Worm (Caenorhabditis elegans) whole organism, late embryonic: ENCODE data around the gene acdh-12.

Source experiments
- C08G9.2 ChIP-seq: sonication (generic microtip); optimal IDR thresholded peaks from 2 replicates; lab custom pipeline; 2016; ENCODE audit warnings: mild to moderate bottlenecking, missing genetic modification characterization, moderate library complexity, missing compliant biosample characterization
- C38D4.7 ChIP-seq: fragments of 200-800 bp; sonication (Bioruptor generic); optimal IDR thresholded peaks from 2 replicates; lab custom pipeline; 2018; ENCODE audit warnings: mild to moderate bottlenecking, missing genetic modification characterization, moderate library complexity, missing compliant biosample characterization
- F13H6.1 ChIP-seq: sonication (generic microtip); optimal IDR thresholded peaks from 2 replicates; lab custom pipeline; 2016; ENCODE audit warnings: missing genetic modification characterization, missing compliant biosample characterization
- K02D7.2 ChIP-seq: sonication (generic microtip); optimal IDR thresholded peaks from 2 replicates; lab custom pipeline; 2017; ENCODE audit warnings: mild to moderate bottlenecking, missing genetic modification characterization, missing compliant biosample characterization
- K09A11.1 ChIP-seq: sonication (generic microtip); optimal IDR thresholded peaks from 2 replicates; lab custom pipeline; 2017; ENCODE audit warnings: antibody characterized with exemption, mild to moderate bottlenecking, missing genetic modification characterization, missing compliant biosample characterization; ENCODE audit not compliant: insufficient read depth
- T23F11.4 ChIP-seq: fragments of 200-800 bp; sonication (Bioruptor generic); optimal IDR thresholded peaks from 2 replicates; lab custom pipeline; 2018; ENCODE audit warnings: mild to moderate bottlenecking, missing genetic modification characterization, missing compliant biosample characterization
- Y22D7AL.16 ChIP-seq: sonication (generic microtip); optimal IDR thresholded peaks from 2 replicates; lab custom pipeline; 2016; ENCODE audit warnings: missing genetic modification characterization, missing compliant biosample characterization
- ahr-1 ChIP-seq: sonication (generic microtip); optimal IDR thresholded peaks from 2 replicates; lab custom pipeline; 2016; ENCODE audit warnings: missing genetic modification characterization, missing compliant biosample characterization
- ceh-19 ChIP-seq: fragments of 200-800 bp; sonication (Bioruptor generic); optimal IDR thresholded peaks from 2 replicates; lab custom pipeline; 2018; ENCODE audit warnings: mild to moderate bottlenecking, missing genetic modification characterization, missing compliant biosample characterization
- ceh-2 ChIP-seq: sonication (generic microtip); optimal IDR thresholded peaks from 2 replicates; lab custom pipeline; 2016; ENCODE audit warnings: missing genotype, missing genetic modification characterization, missing compliant biosample characterization
- ceh-24 ChIP-seq: sonication (generic microtip); optimal IDR thresholded peaks from 2 replicates; lab custom pipeline; 2016; ENCODE audit warnings: mild to moderate bottlenecking, missing genetic modification characterization, missing compliant biosample characterization
- ceh-30 ChIP-seq: fragments of 150-350 bp; optimal IDR thresholded peaks from 2 replicates; lab custom pipeline; 2014; ENCODE audit warnings: missing biosample characterization, missing genetic modification characterization
- ceh-31 ChIP-seq: sonication (generic microtip); optimal IDR thresholded peaks from 2 replicates; lab custom pipeline; 2016; ENCODE audit warnings: missing genetic modification characterization, missing compliant biosample characterization
- ceh-34 ChIP-seq: sonication (generic microtip); optimal IDR thresholded peaks from 2 replicates; lab custom pipeline; 2016; ENCODE audit warnings: mild to moderate bottlenecking, missing genetic modification characterization, missing compliant biosample characterization
- ceh-48 ChIP-seq: sonication (generic microtip); optimal IDR thresholded peaks from 2 replicates; lab custom pipeline; 2016; ENCODE audit warnings: missing genetic modification characterization, inconsistent platforms, missing compliant biosample characterization
- dmd-4 ChIP-seq: sonication (generic microtip); optimal IDR thresholded peaks from 2 replicates; lab custom pipeline; 2016; ENCODE audit warnings: borderline replicate concordance, missing genetic modification characterization, missing compliant biosample characterization
- dve-1 ChIP-seq: sonication (generic microtip); optimal IDR thresholded peaks from 2 replicates; lab custom pipeline; 2017; ENCODE audit warnings: antibody characterized with exemption, mild to moderate bottlenecking, missing genetic modification characterization, missing compliant biosample characterization
- elt-2 ChIP-seq: sonication (generic microtip); optimal IDR thresholded peaks from 2 replicates; lab custom pipeline; 2016; ENCODE audit warnings: missing genetic modification reagents, missing genetic modification characterization, missing compliant biosample characterization
- elt-4 ChIP-seq: sonication (generic microtip); optimal IDR thresholded peaks from 2 replicates; lab custom pipeline; 2016; ENCODE audit warnings: missing genetic modification characterization, missing compliant biosample characterization
- eyg-1 ChIP-seq: sonication (generic microtip); optimal IDR thresholded peaks from 2 replicates; lab custom pipeline; 2016; ENCODE audit warnings: missing genotype, missing genetic modification characterization, missing compliant biosample characterization
- fkh-10 ChIP-seq: fragments of 150-350 bp; optimal IDR thresholded peaks from 2 replicates; lab custom pipeline; 2014; ENCODE audit warnings: missing biosample characterization, missing genetic modification reagents, missing genetic modification characterization
- gmeb-2 ChIP-seq: sonication (generic microtip); optimal IDR thresholded peaks from 2 replicates; lab custom pipeline; 2016; ENCODE audit warnings: missing genetic modification characterization, inconsistent platforms, missing compliant biosample characterization
- hlh-15 ChIP-seq: sonication (generic microtip); optimal IDR thresholded peaks from 2 replicates; lab custom pipeline; 2016; ENCODE audit warnings: missing genetic modification characterization, missing compliant biosample characterization
- hlh-6 ChIP-seq: sonication (generic microtip); optimal IDR thresholded peaks from 2 replicates; lab custom pipeline; 2016; ENCODE audit warnings: missing genotype, missing genetic modification characterization, missing compliant biosample characterization
- lim-6 ChIP-seq: sonication (generic microtip); optimal IDR thresholded peaks from 2 replicates; lab custom pipeline; 2016; ENCODE audit warnings: missing genetic modification characterization, missing compliant biosample characterization
- lin-11 ChIP-seq: fragments of 200-800 bp; sonication (Bioruptor generic); optimal IDR thresholded peaks from 2 replicates; lab custom pipeline; 2018; ENCODE audit warnings: mild to moderate bottlenecking, missing genetic modification characterization, missing compliant biosample characterization
- madf-2 ChIP-seq: sonication (generic microtip); optimal IDR thresholded peaks from 2 replicates; lab custom pipeline; 2017; ENCODE audit warnings: missing genetic modification characterization, missing compliant biosample characterization
- mec-3 ChIP-seq: sonication (generic microtip); optimal IDR thresholded peaks from 2 replicates; lab custom pipeline; 2016; ENCODE audit warnings: borderline replicate concordance, missing genetic modification characterization, missing compliant biosample characterization
- nhr-11 ChIP-seq: fragments of 150-350 bp; optimal IDR thresholded peaks from 2 replicates; lab custom pipeline; 2014; ENCODE audit warnings: missing biosample characterization, missing genetic modification characterization
- nhr-232 ChIP-seq: sonication (generic microtip); optimal IDR thresholded peaks from 2 replicates; lab custom pipeline; 2016; ENCODE audit warnings: missing genetic modification characterization, missing compliant biosample characterization
- npax-4 ChIP-seq: sonication (generic microtip); optimal IDR thresholded peaks from 2 replicates; lab custom pipeline; 2016; ENCODE audit warnings: missing genetic modification characterization, missing compliant biosample characterization
- odd-2 ChIP-seq: sonication (generic microtip); optimal IDR thresholded peaks from 2 replicates; lab custom pipeline; 2017; ENCODE audit warnings: antibody characterized with exemption, mild to moderate bottlenecking, missing genetic modification characterization, missing compliant biosample characterization
- pag-3 ChIP-seq: sonication (generic microtip); optimal IDR thresholded peaks from 2 replicates; lab custom pipeline; 2016; ENCODE audit warnings: missing compliant biosample characterization, missing genetic modification characterization, borderline replicate concordance
- pat-9 ChIP-seq: fragments of 200-800 bp; sonication (Bioruptor generic); optimal IDR thresholded peaks from 2 replicates; lab custom pipeline; 2018; ENCODE audit warnings: mild to moderate bottlenecking, missing genetic modification characterization, moderate library complexity, missing compliant biosample characterization
- pqm-1 ChIP-seq: sonication (generic microtip); optimal IDR thresholded peaks from 2 replicates; lab custom pipeline; 2016; ENCODE audit warnings: missing genetic modification characterization, missing compliant biosample characterization
- pros-1 ChIP-seq: fragments of 150-350 bp; optimal IDR thresholded peaks from 2 replicates; lab custom pipeline; 2014; ENCODE audit warnings: missing biosample characterization, missing genetic modification reagents, missing genetic modification characterization
- rnt-1 ChIP-seq: sonication (generic microtip); optimal IDR thresholded peaks from 2 replicates; lab custom pipeline; 2016; ENCODE audit warnings: missing genetic modification characterization, missing compliant biosample characterization
- sdc-2 ChIP-seq: sonication (generic microtip); optimal IDR thresholded peaks from 2 replicates; lab custom pipeline; 2016; ENCODE audit warnings: missing genotype, missing genetic modification characterization, missing compliant biosample characterization
- sox-2 ChIP-seq: fragments of 200-800 bp; sonication (Bioruptor generic); IDR thresholded peaks from 2 replicates; pipeline ENCODE4 v1.3.6; 2022; ENCODE audit warnings: missing genetic modification reagents, missing genetic modification characterization, missing compliant biosample characterization
- sox-4 ChIP-seq: sonication (generic microtip); optimal IDR thresholded peaks from 2 replicates; lab custom pipeline; 2017; ENCODE audit warnings: mild to moderate bottlenecking, missing genetic modification characterization, inconsistent platforms, missing compliant biosample characterization
- syd-9 ChIP-seq: sonication (generic microtip); optimal IDR thresholded peaks from 2 replicates; lab custom pipeline; 2016; ENCODE audit warnings: mild to moderate bottlenecking, missing genetic modification characterization, moderate library complexity, missing compliant biosample characterization
- tbx-7 ChIP-seq: sonication (generic microtip); optimal IDR thresholded peaks from 2 replicates; lab custom pipeline; 2016; ENCODE audit warnings: missing genotype, missing genetic modification characterization, missing compliant biosample characterization
- ttx-3 ChIP-seq: sonication (generic microtip); optimal IDR thresholded peaks from 2 replicates; lab custom pipeline; 2016; ENCODE audit warnings: missing genetic modification reagents, missing genetic modification characterization, missing compliant biosample characterization
- unc-42 ChIP-seq: sonication (generic microtip); optimal IDR thresholded peaks from 2 replicates; lab custom pipeline; 2016; ENCODE audit warnings: missing genotype, missing genetic modification characterization, missing compliant biosample characterization
- unc-55 ChIP-seq: sonication (generic microtip); optimal IDR thresholded peaks from 2 replicates; lab custom pipeline; 2017; ENCODE audit warnings: missing biosample characterization, missing genetic modification reagents, missing genetic modification characterization
- ztf-16 ChIP-seq: sonication (generic microtip); optimal IDR thresholded peaks from 2 replicates; lab custom pipeline; 2017; ENCODE audit warnings: missing genetic modification characterization, missing compliant biosample characterization

The acdh-12 gene

DNA sequence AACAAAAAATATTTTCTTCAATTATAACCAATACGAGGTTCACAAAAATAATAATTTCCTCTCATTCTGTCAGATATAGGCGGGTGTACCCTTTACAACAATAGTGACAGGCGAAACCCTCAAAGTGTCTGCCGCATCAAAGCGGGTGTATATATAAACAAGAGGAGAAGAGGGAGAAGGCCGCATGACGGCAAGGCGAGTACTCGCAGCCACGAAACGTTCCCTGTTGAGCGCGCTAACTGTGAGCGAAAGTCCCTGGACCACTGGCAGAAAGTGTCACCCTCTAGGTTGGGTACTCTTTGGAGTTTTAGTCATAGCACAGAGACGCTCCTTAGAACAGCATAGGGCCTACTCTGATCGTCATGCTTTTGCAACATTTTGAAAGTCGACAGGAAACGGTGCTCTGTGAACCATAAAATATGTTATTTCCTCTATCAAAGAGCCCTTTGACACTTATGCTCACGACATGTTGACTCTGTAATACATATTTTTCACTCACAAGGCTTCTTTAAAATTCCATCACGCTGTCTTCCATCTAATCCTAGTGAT, 4.7 kb upstream of the acdh-12 start, which contains the start of gene pcrg-1 (continued):
- TF ChIP-seq lim-6 (peak; percentile 90), unc-42 (tag; lab: Kevin White, UChicago) (peak; percentile 35), dmd-4 (peak; percentile 79), K02D7.2 (tag; lab: Kevin White, UChicago) (peak; percentile 74), C08G9.2 (peak; percentile 76), npax-4 (tag; lab: Kevin White, UChicago) (peak; percentile 84), elt-4 (tag; lab: Kevin White, UChicago) (no peak), lin-11 (tag; lab: Kevin White, UChicago) (peak; percentile 77), syd-9 (peak; percentile 74), nhr-11 (tag; lab: Kevin White, UChicago) (no peak), sox-4 (peak; percentile 85), fkh-10 (no peak), pat-9 (peak; percentile 88), pag-3 (tag; lab: Kevin White, UChicago) (peak; percentile 8), ztf-16 (peak; percentile 89), ceh-48 (tag; lab: Kevin White, UChicago) (peak; percentile 74), K09A11.1 (tag; lab: Kevin White, UChicago) (peak; percentile 43), C38D4.7 (GFP tag; lab: Kevin White, UChicago) (peak; percentile 87), madf-2 (tag; lab: Kevin White, UChicago) (peak; percentile 85), ceh-2 (tag; lab: Kevin White, UChicago) (peak; percentile 78), sdc-2 (peak; percentile 69), dve-1 (tag; lab: Kevin White, UChicago) (peak; percentile 88), pros-1 (tag; lab: Kevin White, UChicago) (no peak), rnt-1 (tag; lab: Kevin White, UChicago) (peak; percentile 87), mec-3 (tag; lab: Kevin White, UChicago) (peak; percentile 39), T23F11.4 (GFP tag; lab: Kevin White, UChicago) (peak; percentile 88), sox-2 (GFP tag; lab: Robert Waterston, UW) (peak; percentile 87), hlh-15 (tag; lab: Kevin White, UChicago) (peak; percentile 71), ceh-19 (peak; percentile 90), unc-55 (no peak), ceh-24 (peak; percentile 74), F13H6.1 (peak; percentile 89), ttx-3 (tag; lab: Kevin White, UChicago) (peak; percentile 77), ceh-30 (tag; lab: Kevin White, UChicago) (no peak), hlh-6 (tag; lab: Kevin White, UChicago) (peak; percentile 91), odd-2 (tag; lab: Kevin White, UChicago) (no peak), tbx-7 (tag; lab: Kevin White, UChicago) (peak; percentile 71), gmeb-2 (tag; lab: Kevin White, UChicago) (peak; percentile 78), Y22D7AL.16 (tag; lab: Kevin White, UChicago) (peak; percentile 84), ceh-31 (peak; percentile 71), ceh-34 (tag; lab: Kevin White, UChicago) (peak; percentile 84), nhr-232 (tag; lab: Kevin White, UChicago) (peak; percentile 73), eyg-1 (peak; percentile 80)

DNA sequence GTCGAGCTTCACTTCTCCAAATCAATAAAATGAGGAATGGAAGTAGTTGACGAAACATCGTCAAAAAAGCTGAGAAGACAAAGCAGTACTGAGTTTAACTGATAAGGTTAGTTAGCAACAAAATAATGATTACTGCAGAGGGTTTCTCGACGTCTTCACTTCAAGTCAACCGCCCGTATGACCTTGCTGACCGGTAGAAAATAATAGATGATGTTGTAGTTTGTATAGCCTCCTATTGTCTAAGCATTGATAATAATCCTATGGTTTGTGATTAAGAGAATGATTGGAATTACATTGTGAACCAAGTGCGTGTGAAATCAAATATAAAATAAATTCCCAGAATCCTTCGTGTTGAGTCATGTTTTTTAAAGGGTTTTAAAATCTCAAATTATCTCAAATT, 3.9 kb upstream of the acdh-12 start, which contains the start of gene E04F6.6:
Gene E04F6.6 (minus strand): TSS at position 258 of the 400 bp plus-strand sequence.
- TF ChIP-seq syd-9: no peak
- no peak for TF ChIP-seq rnt-1 (tag; lab: Kevin White, UChicago)
- TF ChIP-seq unc-42 (tag; lab: Kevin White, UChicago): no peak
- no peak for TF ChIP-seq K02D7.2 (tag; lab: Kevin White, UChicago)
- TF ChIP-seq lim-6: no peak
- TF ChIP-seq T23F11.4 (GFP tag; lab: Kevin White, UChicago): no peak
- TF ChIP-seq pqm-1 (tag; lab: Kevin White, UChicago): no peak
- TF ChIP-seq K09A11.1 (tag; lab: Kevin White, UChicago): no peak
- no peak for TF ChIP-seq gmeb-2 (tag; lab: Kevin White, UChicago)
- TF ChIP-seq elt-2 (tag; lab: Kevin White, UChicago): no peak
- TF ChIP-seq ahr-1 (tag; lab: Kevin White, UChicago): no peak
- TF ChIP-seq, all 69 proteins: peak for 0
